Worm (Caenorhabditis elegans): ENCODE data around the gene C34F6.5.

C34F6.5 gene

DNA sequence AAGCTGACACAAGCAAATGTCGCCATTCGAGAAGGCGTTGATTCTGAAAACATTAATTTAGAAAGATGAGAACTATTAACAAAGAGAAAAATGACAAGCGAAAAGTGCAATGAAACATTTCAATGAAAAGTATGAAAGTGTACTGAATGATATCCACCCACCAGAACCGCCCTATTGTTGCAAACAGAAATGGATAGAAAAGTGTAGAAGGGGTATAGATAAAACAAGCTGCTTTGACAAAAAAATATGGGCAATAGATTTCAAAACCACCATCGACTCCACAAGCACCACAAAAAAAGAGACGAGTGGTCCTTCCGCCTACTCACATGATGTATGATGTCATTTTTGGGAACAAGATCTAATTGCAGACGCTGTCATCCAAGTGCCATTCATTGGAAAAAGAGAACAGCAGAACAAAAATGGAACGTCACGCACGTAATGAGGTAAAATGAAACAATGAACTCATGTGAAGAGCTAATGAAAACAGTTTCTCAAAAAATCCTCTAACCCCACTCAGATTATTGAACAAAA is 32.0 kb upstream of the C34F6.5 start, which contains the start of gene C34F6.10:
TSS of gene C34F6.10 (minus strand) at position 51 of the 531 bp plus-strand sequence.
- TF ChIP-seq lin-39 (tag; optimal IDR thresholded peaks at IDR 0.05) (no peak), lin-13 (GFP tag; optimal IDR thresholded peaks at IDR 0.05) (no peak), R02D3.7 (tag; optimal IDR thresholded peaks at IDR 0.05) (no peak), nhr-12 (tag; optimal IDR thresholded peaks at IDR 0.05) (no peak), nhr-11 (tag; optimal IDR thresholded peaks at IDR 0.05) (no peak), sem-4 (tag; optimal IDR thresholded peaks at IDR 0.05) (no peak), skn-1 (tag; optimal IDR thresholded peaks at IDR 0.05) (no peak), fos-1 (tag; optimal IDR thresholded peaks at IDR 0.05) (no peak), ama-1 (optimal IDR thresholded peaks at IDR 0.05) (no peak), sma-3 (GFP tag; optimal IDR thresholded peaks at IDR 0.05) (no peak), blmp-1 (tag; optimal IDR thresholded peaks at IDR 0.05; ENCODE audit: insufficient read depth) (no peak), nhr-23 (tag; optimal IDR thresholded peaks at IDR 0.05) (no peak), ceh-82 (tag; optimal IDR thresholded peaks at IDR 0.05) (no peak), lsy-2 (tag; optimal IDR thresholded peaks at IDR 0.05) (no peak)

DNA sequence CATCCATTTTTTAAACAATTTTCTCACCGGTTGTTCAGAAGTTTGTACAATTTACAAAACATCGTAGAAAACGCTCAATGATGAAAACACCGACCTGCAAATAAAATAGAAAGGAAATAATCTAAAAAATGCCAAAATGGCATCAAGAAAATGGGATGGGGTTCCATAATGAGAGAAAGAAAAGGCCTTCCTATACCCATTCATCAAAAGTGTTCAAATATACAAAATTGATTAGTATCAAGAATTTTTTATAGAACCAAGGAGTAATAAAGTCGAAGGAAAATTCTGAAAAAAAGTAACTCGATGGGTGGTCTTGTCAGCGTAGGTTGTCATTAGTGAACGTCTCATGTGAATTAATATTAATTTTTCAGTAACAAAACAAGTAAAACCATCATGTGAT is 17.9 kb upstream of the C34F6.5 start, which contains the start of gene C34F6.12:
TSS of gene C34F6.12 (minus strand) at position 101 of the 400 bp plus-strand sequence.
- TF ChIP-seq zag-1 (tag; optimal IDR thresholded peaks at IDR 0.05) (no peak), C34F6.9 (tag; optimal IDR thresholded peaks at IDR 0.05) (no peak), nhr-21 (tag; optimal IDR thresholded peaks at IDR 0.05) (no peak)

DNA sequence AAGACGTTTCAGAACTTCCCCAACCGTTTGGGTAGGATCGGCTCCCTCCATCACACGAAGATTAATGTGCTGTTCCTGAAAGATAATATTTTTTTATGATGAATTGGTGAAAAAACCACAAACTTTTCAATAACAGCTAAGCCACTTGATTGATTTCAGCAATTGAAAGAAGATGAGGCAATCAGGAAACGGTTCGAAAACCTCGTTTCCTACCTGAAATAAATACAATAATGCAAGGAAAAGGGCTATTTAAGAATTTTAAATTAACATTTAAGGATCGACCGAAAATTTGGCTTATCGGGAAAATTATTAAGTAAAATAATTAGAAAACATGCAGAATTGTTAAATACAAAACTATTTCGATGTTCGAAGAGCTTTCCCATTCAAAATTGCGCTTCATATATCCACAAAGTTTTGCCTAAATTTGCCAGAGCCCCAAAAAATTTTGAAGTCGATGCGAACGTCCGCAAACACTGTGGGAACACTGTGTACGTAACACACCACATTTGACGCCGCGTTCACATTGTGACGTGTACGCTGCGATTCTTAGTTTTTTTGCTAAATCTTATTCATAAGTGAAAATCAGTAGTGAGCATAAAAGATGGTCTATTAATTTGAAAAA is 14.0 kb upstream of the C34F6.5 start, which contains the start of gene C34F6.9:
TSS of gene C34F6.9 (minus strand) at position 51 of the 622 bp plus-strand sequence.
- TF ChIP-seq ztf-11 (tag; optimal IDR thresholded peaks at IDR 0.05): no peak
- TF ChIP-seq crh-2 (tag; optimal IDR thresholded peaks at IDR 0.05): peak; percentile 6
- peak; percentile 21 for TF ChIP-seq unc-55 (GFP tag; optimal IDR thresholded peaks at IDR 0.05)

DNA sequence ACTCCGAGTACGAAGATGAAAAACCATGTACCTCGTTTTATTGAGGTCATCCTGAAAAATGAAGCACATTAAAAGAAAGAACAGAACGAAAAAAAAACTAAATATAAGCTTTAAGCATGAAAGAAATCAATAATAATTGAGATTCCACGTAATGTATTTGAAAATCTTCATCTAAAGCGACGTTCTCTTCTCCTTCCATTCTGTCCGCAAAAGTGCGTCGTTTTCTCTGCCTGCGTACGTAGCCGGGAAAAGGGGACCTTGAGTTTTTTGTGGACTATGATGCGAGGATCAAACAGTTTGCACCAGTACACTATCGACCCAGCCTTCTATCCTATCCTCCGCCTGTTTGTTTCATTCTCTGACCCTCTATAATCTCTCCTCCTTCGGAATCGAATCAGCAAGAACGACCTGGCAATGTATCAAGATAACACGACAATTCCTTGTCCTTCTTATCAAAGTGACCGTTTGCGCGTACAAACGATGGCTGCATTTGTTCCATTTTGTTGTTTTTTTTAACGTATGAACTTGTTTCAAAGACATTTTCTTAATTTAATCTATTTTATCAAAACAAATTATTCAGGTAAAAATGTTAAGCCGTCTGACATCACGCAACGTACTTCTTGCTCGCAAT is 6.8 kb upstream of the C34F6.5 start, which contains the start of the genes C34F6.7 and idh-2:
TSS of gene C34F6.7 (minus strand) at position 51 of the 631 bp plus-strand sequence.
TSS of gene idh-2 (plus strand) at position 581 of the 631 bp plus-strand sequence.
- TF ChIP-seq lin-13 (GFP tag; optimal IDR thresholded peaks at IDR 0.05) (no peak), peb-1 (tag; optimal IDR thresholded peaks at IDR 0.05) (no peak), blmp-1 (tag; optimal IDR thresholded peaks at IDR 0.05; ENCODE audit: insufficient read depth) (no peak), mbf-1 (tag; optimal IDR thresholded peaks at IDR 0.05) (no peak), nhr-12 (tag; optimal IDR thresholded peaks at IDR 0.05) (no peak), lin-39 (tag; optimal IDR thresholded peaks at IDR 0.05) (no peak), ZK546.5 (tag; optimal IDR thresholded peaks at IDR 0.05) (no peak), nhr-129 (tag; optimal IDR thresholded peaks at IDR 0.05) (peak; percentile 48), nhr-21 (tag; optimal IDR thresholded peaks at IDR 0.05) (peak; percentile 70), gmeb-1 (tag; optimal IDR thresholded peaks at IDR 0.05) (peak; percentile 49), ztf-1 (GFP tag; conservative IDR thresholded peaks at IDR 0.05) (no peak), mab-5 (tag; optimal IDR thresholded peaks at IDR 0.05) (no peak), aly-2 (tag; optimal IDR thresholded peaks at IDR 0.05) (no peak), skn-1 (tag; optimal IDR thresholded peaks at IDR 0.05) (no peak), Y55F3AM.14 (GFP tag; optimal IDR thresholded peaks at IDR 0.05) (peak; percentile 15), nhr-237 (tag; optimal IDR thresholded peaks at IDR 0.05) (no peak), elt-1 (tag; optimal IDR thresholded peaks at IDR 0.05) (no peak), dmd-4 (tag; optimal IDR thresholded peaks at IDR 0.05) (no peak), lin-11 (tag; optimal IDR thresholded peaks at IDR 0.05) (no peak), unc-55 (GFP tag; optimal IDR thresholded peaks at IDR 0.05) (peak; percentile 50), egl-27 (tag; optimal IDR thresholded peaks at IDR 0.05) (no peak), F13H6.1 (tag; optimal IDR thresholded peaks at IDR 0.05) (peak; percentile 9), nhr-11 (tag; optimal IDR thresholded peaks at IDR 0.05) (no peak), zag-1 (tag; optimal IDR thresholded peaks at IDR 0.05) (no peak), ceh-82 (tag; optimal IDR thresholded peaks at IDR 0.05) (no peak), C34F6.9 (tag; optimal IDR thresholded peaks at IDR 0.05) (no peak), nhr-6 (tag; optimal IDR thresholded peaks at IDR 0.05) (no peak), sem-4 (tag; optimal IDR thresholded peaks at IDR 0.05) (no peak), nhr-23 (tag; optimal IDR thresholded peaks at IDR 0.05) (no peak), sma-3 (GFP tag; optimal IDR thresholded peaks at IDR 0.05) (peak; percentile 57), nhr-77 (tag; optimal IDR thresholded peaks at IDR 0.05) (no peak), fos-1 (tag; optimal IDR thresholded peaks at IDR 0.05) (peak; percentile 45), alr-1 (tag; optimal IDR thresholded peaks at IDR 0.05) (no peak), ztf-4 (tag; optimal IDR thresholded peaks at IDR 0.05) (no peak), nhr-25 (tag; optimal IDR thresholded peaks at IDR 0.05) (peak; percentile 53), unc-62 (GFP tag; optimal IDR thresholded peaks at IDR 0.05) (no peak), snpc-4 (tag; optimal IDR thresholded peaks at IDR 0.05) (no peak), crh-2 (tag; optimal IDR thresholded peaks at IDR 0.05) (peak; percentile 8), R02D3.7 (tag; optimal IDR thresholded peaks at IDR 0.05) (no peak), ztf-11 (tag; optimal IDR thresholded peaks at IDR 0.05) (no peak), nhr-10 (tag; optimal IDR thresholded peaks at IDR 0.05) (no peak)
